Worm (Caenorhabditis elegans) whole organism, L4/young adult: ENCODE data around the gene unc-78.

Experiments
- W03F9.2 ChIP-seq: fragments of 150-350 bp; optimal IDR thresholded peaks from 2 replicates; lab custom pipeline; 2014; ENCODE audit warnings: missing biosample characterization, missing genetic modification characterization
- dao-5 ChIP-seq: sonication (generic microtip); optimal IDR thresholded peaks from 2 replicates; lab custom pipeline; 2016; ENCODE audit warnings: missing genotype, missing genetic modification characterization, moderate library complexity, missing compliant biosample characterization
- him-1 ChIP-seq: sonication (generic microtip); optimal IDR thresholded peaks from 2 replicates; lab custom pipeline; 2016; ENCODE audit warnings: missing genotype, missing genetic modification reagents, missing genetic modification characterization, missing compliant biosample characterization

DNA sequence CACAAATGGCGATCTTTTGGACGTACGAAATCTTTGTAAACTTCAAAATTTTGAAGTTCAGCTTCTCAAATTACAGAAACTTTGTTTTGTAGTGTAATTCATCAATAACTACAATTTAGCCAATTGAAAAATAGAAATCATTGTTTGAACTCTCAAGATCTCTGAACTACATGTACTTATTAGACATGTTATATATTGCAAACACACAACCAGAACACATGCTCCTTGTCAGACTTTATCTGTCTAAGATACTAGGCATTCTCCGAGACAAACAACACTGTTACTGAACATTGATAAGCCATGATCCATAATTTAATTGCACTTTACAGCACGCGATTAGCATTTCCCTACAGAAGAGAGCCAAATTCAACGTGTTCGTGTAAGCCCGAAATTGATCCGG lies 13.1 kb upstream of the unc-78 start, which contains the start of gene ZK813.6:
- TF ChIP-seq W03F9.2 (tag; lab: Kevin White, UChicago) (no peak), him-1 (no peak), dao-5 (no peak)
